Fruit fly (Drosophila melanogaster): ENCODE results near the gene Ada1-1.
"Not testable (repeated sequence)": the region's sequence is repeated elsewhere in the genome, so short reads cannot be mapped to it uniquely, and the experiment has no call there.

Ada1-1 gene

DNA sequence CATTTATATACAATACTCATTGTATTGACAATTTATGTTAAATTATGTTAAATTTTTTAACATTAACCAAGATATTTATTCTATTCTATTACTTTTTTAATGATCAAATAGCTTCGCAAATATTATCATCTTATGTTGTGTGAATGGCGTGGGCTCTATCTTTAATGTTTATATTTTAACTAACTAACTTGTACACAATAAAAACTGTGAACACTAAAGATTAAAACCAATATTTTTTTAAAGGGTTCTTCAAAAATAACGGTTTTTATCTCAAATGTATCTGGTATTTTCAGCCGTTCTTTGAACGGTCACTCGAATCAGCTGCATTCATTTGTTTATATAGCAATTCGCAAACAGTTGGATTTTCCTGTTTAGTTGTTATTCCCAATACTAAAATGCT is at the start of gene Ada1-1:
Gene Ada1-1, plus strand, starts transcription at position 301 of the 400 bp plus-strand sequence.
- not testable (repeated sequence) for TF ChIP-seq ovo, pad, CG12768 (GFP tag; optimal IDR thresholded peaks at IDR 0.05)

DNA sequence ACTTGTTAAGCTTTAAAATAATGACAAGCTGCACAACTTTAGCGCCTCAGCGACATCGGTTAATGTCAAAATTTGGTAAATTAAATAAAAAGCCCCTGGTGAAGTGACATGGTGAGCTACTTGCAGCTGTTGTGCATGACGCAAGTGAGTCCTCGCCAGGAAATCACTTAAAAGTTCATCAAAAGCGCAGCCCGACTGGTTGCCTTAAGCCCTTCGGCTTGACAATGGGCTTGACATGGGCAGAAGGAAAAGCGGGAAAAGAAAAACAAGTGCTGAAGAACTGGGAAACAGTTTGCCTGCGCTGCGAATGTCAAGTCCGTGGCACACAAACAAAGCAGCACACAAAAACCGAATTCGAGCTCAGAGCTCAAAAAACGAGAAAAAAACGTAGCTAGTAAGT is 49.0 kb upstream of the Ada1-1 start, which contains the start of gene CG16964:
Gene CG16964, plus strand, starts transcription at position 301 of the 400 bp plus-strand sequence.
- TF ChIP-seq CG11617 (GFP tag; optimal IDR thresholded peaks at IDR 0.05) (no peak), toe (GFP tag; optimal IDR thresholded peaks at IDR 0.05) (no peak), Clk (GFP tag; optimal IDR thresholded peaks at IDR 0.05) (no peak), CG5204 (GFP tag; optimal IDR thresholded peaks at IDR 0.05) (no peak), tj (GFP tag; optimal IDR thresholded peaks at IDR 0.05) (no peak), kay (GFP tag; ENCODE audit: borderline replicate concordance) (no peak), bab1 (GFP tag; optimal IDR thresholded peaks at IDR 0.05) (no peak), ovo (GFP tag; optimal IDR thresholded peaks at IDR 0.05) (no peak)

DNA sequence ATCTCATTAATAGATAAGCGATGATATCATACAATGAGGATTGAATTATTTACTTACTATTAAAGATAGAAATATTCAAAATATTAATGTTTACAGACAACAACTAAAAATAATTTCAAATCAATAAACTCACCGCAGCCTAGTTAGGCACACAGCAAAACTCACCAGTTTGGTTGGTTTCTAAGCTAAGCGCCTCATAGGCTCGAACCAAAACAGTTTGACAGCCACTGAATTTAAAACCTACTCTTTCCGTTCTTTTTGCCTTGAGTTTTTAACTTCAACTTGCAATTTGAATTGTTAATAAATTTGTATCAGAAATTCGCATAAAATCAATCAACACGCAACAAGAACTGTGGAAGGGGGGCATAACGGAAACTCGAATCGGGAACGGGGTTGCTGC is 48.1 kb upstream of the Ada1-1 start:
- no peak for TF ChIP-seq Crg-1 (GFP tag; optimal IDR thresholded peaks at IDR 0.05)
- TF ChIP-seq Hr96 (GFP tag; optimal IDR thresholded peaks at IDR 0.05), result no peak
- TF ChIP-seq CG14711 (tag; optimal IDR thresholded peaks at IDR 0.05), result no peak
- TF ChIP-seq CG1620 (GFP tag; optimal IDR thresholded peaks at IDR 0.05), result no peak
- TF ChIP-seq pad (GFP tag; optimal IDR thresholded peaks at IDR 0.05), result no peak
- TF ChIP-seq bab1 (GFP tag; optimal IDR thresholded peaks at IDR 0.05), result no peak
- TF ChIP-seq CG12768 (GFP tag; optimal IDR thresholded peaks at IDR 0.05), result no peak
- no peak for TF ChIP-seq tj (GFP tag; optimal IDR thresholded peaks at IDR 0.05)
- TF ChIP-seq cic (GFP tag; optimal IDR thresholded peaks at IDR 0.05), result no peak
- no peak for TF ChIP-seq kay (GFP tag; ENCODE audit: borderline replicate concordance)
- TF ChIP-seq CG11617 (GFP tag; optimal IDR thresholded peaks at IDR 0.05), result no peak
- TF ChIP-seq toe (GFP tag; optimal IDR thresholded peaks at IDR 0.05), result no peak
- TF ChIP-seq CG7045 (GFP tag; optimal IDR thresholded peaks at IDR 0.05), result no peak
- TF ChIP-seq CG7101 (tag; optimal IDR thresholded peaks at IDR 0.05), result no peak
- TF ChIP-seq cnc (optimal IDR thresholded peaks at IDR 0.05), result no peak
- TF ChIP-seq CG33017 (tag; optimal IDR thresholded peaks at IDR 0.05), result no peak

- TF ChIP-seq CG7101 (tag; optimal IDR thresholded peaks at IDR 0.05) (peak; percentile 1), CG33017 (tag; optimal IDR thresholded peaks at IDR 0.05) (peak; percentile 26), kay (GFP tag; ENCODE audit: borderline replicate concordance) (peak; percentile 33), CG12768 (GFP tag; optimal IDR thresholded peaks at IDR 0.05) (no peak)
These were observed 46.7 kb upstream of the Ada1-1 start for dm6 chr2L:11949917-11950316.

DNA sequence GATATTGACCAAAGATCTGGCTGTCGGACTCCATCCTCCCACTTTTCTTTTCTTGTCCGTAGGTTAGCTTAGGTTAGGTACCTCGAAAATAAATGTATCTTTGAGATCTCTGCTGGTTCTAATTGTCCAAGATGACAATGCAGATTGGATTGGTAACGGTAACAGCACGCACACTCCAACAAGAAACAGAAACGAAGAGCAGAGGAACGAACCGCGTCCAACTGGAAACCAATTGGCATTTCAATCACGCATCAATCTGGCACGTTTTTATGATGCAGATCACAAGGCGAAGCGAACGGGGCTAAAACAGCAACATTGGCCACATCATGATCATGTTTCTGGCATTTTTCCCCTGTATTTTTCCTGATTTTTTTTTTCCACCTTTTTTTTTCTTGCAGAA is 40.8 kb upstream of the Ada1-1 start:
- TF ChIP-seq CG1620 (GFP tag; optimal IDR thresholded peaks at IDR 0.05), result no peak
- TF ChIP-seq kay (GFP tag; ENCODE audit: borderline replicate concordance), result no peak
- no peak for TF ChIP-seq Crg-1 (GFP tag; optimal IDR thresholded peaks at IDR 0.05)
- TF ChIP-seq ovo (GFP tag; optimal IDR thresholded peaks at IDR 0.05), result no peak
- TF ChIP-seq toe (GFP tag; optimal IDR thresholded peaks at IDR 0.05), result no peak
- TF ChIP-seq Hr96 (GFP tag; optimal IDR thresholded peaks at IDR 0.05), result no peak

DNA sequence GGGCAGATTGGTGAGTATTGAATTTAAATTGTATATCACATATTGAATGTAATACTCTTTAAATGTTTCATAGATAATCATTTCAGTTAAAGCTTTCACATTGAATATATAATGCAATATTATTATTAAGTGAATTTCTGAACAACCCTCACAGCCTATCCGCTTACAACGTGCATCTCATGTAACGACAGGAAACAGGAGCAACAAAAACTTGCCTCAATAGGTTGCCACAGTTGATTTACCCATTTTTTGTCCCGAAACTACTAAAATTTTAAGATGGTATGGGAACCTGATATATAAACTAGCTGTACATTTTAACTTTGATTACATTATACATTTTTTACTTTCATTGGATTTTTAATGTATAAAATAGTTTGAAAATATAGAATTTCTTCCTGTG is 37.9 kb upstream of the Ada1-1 start:
- TF ChIP-seq CG1620 (GFP tag; optimal IDR thresholded peaks at IDR 0.05) (no peak), bab1 (GFP tag; optimal IDR thresholded peaks at IDR 0.05) (no peak), pad (GFP tag; optimal IDR thresholded peaks at IDR 0.05) (no peak)

dm6 chr2L:11960909-11961308 is 35.7 kb upstream of the Ada1-1 start:
- no peak for TF ChIP-seq CG5204 (GFP tag; optimal IDR thresholded peaks at IDR 0.05)
- no peak for TF ChIP-seq bab1 (GFP tag; optimal IDR thresholded peaks at IDR 0.05)
- TF ChIP-seq CG12768 (GFP tag; optimal IDR thresholded peaks at IDR 0.05), result no peak
- no peak for TF ChIP-seq cic (GFP tag; optimal IDR thresholded peaks at IDR 0.05)
- TF ChIP-seq CG33017 (tag; optimal IDR thresholded peaks at IDR 0.05), result no peak
- TF ChIP-seq Crg-1 (GFP tag; optimal IDR thresholded peaks at IDR 0.05), result no peak
- TF ChIP-seq CG7045 (GFP tag; optimal IDR thresholded peaks at IDR 0.05), result no peak

DNA sequence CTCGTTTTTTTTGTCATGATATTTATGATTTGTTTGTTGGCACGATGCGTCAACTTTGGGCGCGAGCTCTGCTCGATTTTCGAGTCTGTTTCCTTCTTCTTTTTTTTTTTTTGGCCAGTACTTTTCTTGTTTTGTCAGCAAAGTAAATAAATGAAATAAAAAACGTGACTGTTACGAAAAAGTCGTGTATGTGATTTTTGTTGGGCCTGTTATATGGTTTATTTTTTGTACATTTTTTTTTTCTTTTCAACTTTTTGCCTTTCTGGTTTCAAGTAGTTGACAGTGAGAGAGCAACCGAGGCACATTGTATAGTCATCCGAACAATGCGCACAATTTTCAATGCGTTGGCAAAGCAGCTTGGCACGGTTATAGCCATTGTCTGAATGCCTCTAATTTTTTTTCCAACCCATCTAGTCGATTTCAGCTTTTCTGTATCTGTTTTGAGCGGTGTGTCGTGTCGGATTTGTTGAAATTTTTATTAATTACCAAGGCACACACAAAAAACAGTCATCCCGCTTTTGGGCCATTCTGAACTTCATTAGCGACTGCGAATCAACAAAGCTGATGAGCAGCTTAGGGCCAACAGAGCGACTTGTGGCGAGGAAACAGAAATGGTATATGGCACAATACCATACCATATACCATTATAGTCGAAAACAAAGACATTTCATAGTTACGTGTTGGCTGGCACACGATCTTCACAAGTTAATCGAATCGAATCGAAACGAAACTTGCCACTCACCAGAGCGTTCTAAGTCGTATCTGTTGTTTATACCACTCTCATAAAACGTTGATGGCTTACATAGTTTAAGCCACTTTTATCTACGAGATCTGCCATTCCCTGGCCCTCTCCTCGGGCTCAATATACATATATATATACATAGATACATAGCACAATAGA is 32.9 kb upstream of the Ada1-1 start:
- TF ChIP-seq CG12768 (GFP tag; optimal IDR thresholded peaks at IDR 0.05), result no peak
- TF ChIP-seq kay (GFP tag; ENCODE audit: borderline replicate concordance), result peak; percentile 31
- TF ChIP-seq Hr96 (GFP tag; optimal IDR thresholded peaks at IDR 0.05), result no peak
- no peak for TF ChIP-seq CG14711 (tag; optimal IDR thresholded peaks at IDR 0.05)
- TF ChIP-seq Crg-1 (GFP tag; optimal IDR thresholded peaks at IDR 0.05), result no peak
- TF ChIP-seq cnc (optimal IDR thresholded peaks at IDR 0.05), result no peak
- TF ChIP-seq cic (GFP tag; optimal IDR thresholded peaks at IDR 0.05), result no peak
- TF ChIP-seq tj (GFP tag; optimal IDR thresholded peaks at IDR 0.05), result peak; percentile 82
